Fruit fly (Drosophila melanogaster) whole organism, embryonic: ENCODE data around the gene Ir64a.

Experiments
- Adf1 ChIP-seq: fragments of 200-800 bp; sonication (Bioruptor generic); IDR thresholded peaks from 2 replicates; pipeline ENCODE4 v1.3.6; 2022; ENCODE audit warnings: missing biosample characterization, missing genetic modification characterization
- Antp ChIP-seq: fragments of 200-800 bp; sonication (Bioruptor generic); optimal IDR thresholded peaks from 3 replicates; lab custom pipeline; 2016; ENCODE audit warnings: missing biosample characterization, missing genetic modification characterization
- Atf-2 ChIP-seq: fragments of 200-800 bp; sonication (Bioruptor generic); optimal IDR thresholded peaks from 2 replicates; lab custom pipeline; 2016; ENCODE audit warnings: missing biosample characterization, missing genetic modification characterization
- Awh ChIP-seq: fragments of 200-800 bp; sonication (Bioruptor generic); IDR thresholded peaks from 2 replicates; pipeline ENCODE4, ENCODE4 v1.3.6; 2022; ENCODE audit warnings: missing biosample characterization, missing genetic modification characterization
- Bdp1 ChIP-seq: fragments of 200-800 bp; sonication (Bioruptor generic); optimal IDR thresholded peaks from 3 replicates; lab custom pipeline; 2016; ENCODE audit warnings: missing biosample characterization, missing genetic modification characterization
- Blimp-1 ChIP-seq: fragments of 200-800 bp; sonication (Bioruptor generic); optimal IDR thresholded peaks from 3 replicates; lab custom pipeline; 2018; ENCODE audit warnings: missing biosample characterization, missing genetic modification characterization, mild to moderate bottlenecking, moderate library complexity, missing genetic modification reagents
- Bteb2 ChIP-seq: fragments of 200-800 bp; sonication (Bioruptor generic); optimal IDR thresholded peaks from 2 replicates; lab custom pipeline; 2016; ENCODE audit warnings: missing biosample characterization, missing genetic modification characterization
- CG10321 ChIP-seq: fragments of 200-800 bp; sonication (Bioruptor generic); IDR thresholded peaks from 2 replicates; pipeline ENCODE4 v1.3.6; 2022; ENCODE audit warnings: missing biosample characterization, missing genetic modification characterization
- CG10654 ChIP-seq: fragments of 200-800 bp; sonication (Bioruptor generic); optimal IDR thresholded peaks from 2 replicates; lab custom pipeline; 2016; ENCODE audit warnings: missing biosample characterization, missing genetic modification characterization
- CG10959 ChIP-seq: fragments of 200-800 bp; sonication (Bioruptor generic); IDR thresholded peaks from 2 replicates; pipeline ENCODE4 v1.3.6; 2022; ENCODE audit warnings: missing biosample characterization, missing genetic modification characterization
- CG12104 ChIP-seq: fragments of 200-800 bp; sonication (Bioruptor generic); optimal IDR thresholded peaks from 3 replicates; lab custom pipeline; 2016; ENCODE audit warnings: missing biosample characterization, missing genetic modification characterization
- CG12155 ChIP-seq: fragments of 200-800 bp; sonication (Bioruptor generic); optimal IDR thresholded peaks from 3 replicates; lab custom pipeline; 2016; ENCODE audit warnings: missing biosample characterization, missing genetic modification characterization
- CG12299 ChIP-seq: fragments of 200-800 bp; sonication (Bioruptor generic); optimal IDR thresholded peaks from 2 replicates; lab custom pipeline; 2018; ENCODE audit warnings: missing biosample characterization, mild to moderate bottlenecking, missing genetic modification characterization
- CG1233 ChIP-seq: fragments of 200-800 bp; sonication (Bioruptor generic); optimal IDR thresholded peaks from 4 replicates; lab custom pipeline; 2018; ENCODE audit warnings: missing biosample characterization, mild to moderate bottlenecking, missing genetic modification characterization
- CG14014 ChIP-seq: fragments of 200-800 bp; sonication (Bioruptor generic); IDR thresholded peaks from 2 replicates; pipeline ENCODE4 v1.3.6; 2022; ENCODE audit warnings: missing biosample characterization, missing genetic modification characterization
- CG14965 ChIP-seq: fragments of 200-800 bp; sonication (Bioruptor generic); optimal IDR thresholded peaks from 2 replicates; lab custom pipeline; 2016; ENCODE audit warnings: missing biosample characterization, missing genetic modification characterization, borderline replicate concordance
- CG1529 ChIP-seq: fragments of 200-800 bp; sonication (Bioruptor generic); optimal IDR thresholded peaks from 3 replicates; lab custom pipeline; 2018; ENCODE audit warnings: missing biosample characterization, missing genetic modification characterization
- CG16863 ChIP-seq: fragments of 200-800 bp; sonication (Bioruptor generic); optimal IDR thresholded peaks from 3 replicates; lab custom pipeline; 2016; ENCODE audit warnings: missing biosample characterization, missing genetic modification characterization
- CG17361 ChIP-seq: fragments of 200-800 bp; sonication (Bioruptor generic); IDR thresholded peaks from 3 replicates; pipeline ENCODE4 v1.3.6; 2022; ENCODE audit warnings: missing biosample characterization, missing genetic modification characterization
- CG18262 ChIP-seq: fragments of 200-800 bp; optimal IDR thresholded peaks from 3 replicates; lab custom pipeline; 2019; ENCODE audit warnings: missing biosample characterization, mild to moderate bottlenecking, missing genetic modification characterization, moderate library complexity
- CG3726 ChIP-seq: fragments of 200-800 bp; sonication (Bioruptor generic); IDR thresholded peaks from 3 replicates; pipeline ENCODE4, ENCODE4 v1.3.6; 2022; ENCODE audit warnings: missing biosample characterization, missing genetic modification characterization
- CG3838 ChIP-seq: fragments of 200-800 bp; sonication (Bioruptor generic); optimal IDR thresholded peaks from 3 replicates; lab custom pipeline; 2016; ENCODE audit warnings: missing biosample characterization, missing genetic modification characterization
- CG6254 ChIP-seq: fragments of 200-800 bp; sonication (Bioruptor generic); optimal IDR thresholded peaks from 3 replicates; lab custom pipeline; 2017; ENCODE audit warnings: mild to moderate bottlenecking, missing biosample characterization, missing genetic modification reagents, missing genetic modification characterization
- CG6272 ChIP-seq: fragments of 200-800 bp; sonication (Bioruptor generic); IDR thresholded peaks from 2 replicates; pipeline ENCODE4 v1.3.6; 2022; ENCODE audit warnings: missing biosample characterization, missing genetic modification characterization
- CG6854 ChIP-seq: fragments of 200-800 bp; sonication (Bioruptor generic); optimal IDR thresholded peaks from 3 replicates; lab custom pipeline; 2017; ENCODE audit warnings: missing biosample characterization, mild to moderate bottlenecking, missing genetic modification characterization
- CG7928 ChIP-seq: fragments of 200-800 bp; sonication (Bioruptor generic); optimal IDR thresholded peaks from 2 replicates; lab custom pipeline; 2017; ENCODE audit warnings: missing biosample characterization, mild to moderate bottlenecking, missing genetic modification characterization
- CG8359 ChIP-seq: fragments of 200-800 bp; sonication (Bioruptor generic); optimal IDR thresholded peaks from 2 replicates; lab custom pipeline; 2017; ENCODE audit warnings: missing biosample characterization, mild to moderate bottlenecking, missing genetic modification characterization, borderline replicate concordance
- CG9609 ChIP-seq: fragments of 200-800 bp; sonication (Bioruptor generic); optimal IDR thresholded peaks from 3 replicates; lab custom pipeline; 2016; ENCODE audit warnings: missing biosample characterization, missing genetic modification characterization
- Deaf1 ChIP-seq: fragments of 200-800 bp; optimal IDR thresholded peaks from 3 replicates; lab custom pipeline; 2019; ENCODE audit warnings: missing biosample characterization, mild to moderate bottlenecking, missing genetic modification characterization, moderate library complexity
- Fer3 ChIP-seq: fragments of 200-800 bp; sonication (Bioruptor generic); optimal IDR thresholded peaks from 2 replicates; lab custom pipeline; 2018; ENCODE audit warnings: missing biosample characterization, mild to moderate bottlenecking, missing genetic modification characterization, moderate library complexity
- H2.0 ChIP-seq: fragments of 200-800 bp; sonication (Bioruptor generic); IDR thresholded peaks from 2 replicates; pipeline ENCODE4 v1.3.6; 2022; ENCODE audit warnings: missing biosample characterization, missing genetic modification characterization
- HHEX ChIP-seq: fragments of 200-800 bp; sonication (Bioruptor generic); optimal IDR thresholded peaks from 3 replicates; lab custom pipeline; 2017; ENCODE audit warnings: missing biosample characterization, mild to moderate bottlenecking, missing genetic modification characterization, missing genetic modification reagents
- HLH54F ChIP-seq: fragments of 200-800 bp; sonication (Bioruptor generic); optimal IDR thresholded peaks from 3 replicates; lab custom pipeline; 2016; ENCODE audit warnings: missing biosample characterization, missing genetic modification characterization
- Lim3 ChIP-seq: fragments of 200-800 bp; sonication (Bioruptor generic); IDR thresholded peaks from 2 replicates; pipeline ENCODE4 v1.3.6; 2022; ENCODE audit warnings: missing biosample characterization, missing genetic modification characterization
- Ravus ChIP-seq: fragments of 200-800 bp; sonication (Bioruptor generic); IDR thresholded peaks from 2 replicates; pipeline ENCODE4 v1.3.6; 2022; ENCODE audit warnings: missing biosample characterization, missing genetic modification characterization
- ap ChIP-seq: fragments of 200-800 bp; sonication (Bioruptor generic); IDR thresholded peaks from 2 replicates; pipeline ENCODE4 v1.3.6; 2022; ENCODE audit warnings: missing biosample characterization, missing genetic modification characterization
- croc ChIP-seq: fragments of 200-800 bp; sonication (Bioruptor generic); conservative IDR thresholded peaks from 3 replicates; pipeline ENCODE4 v1.3.6; 2022; ENCODE audit warnings: missing biosample characterization, missing genetic modification characterization
- dan ChIP-seq: fragments of 200-800 bp; sonication (Bioruptor generic); IDR thresholded peaks from 2 replicates; pipeline ENCODE4 v1.3.6; 2022; ENCODE audit warnings: missing biosample characterization, missing genetic modification characterization
- danr ChIP-seq: fragments of 200-800 bp; sonication (Bioruptor generic); IDR thresholded peaks from 2 replicates; pipeline ENCODE4 v1.3.6; 2022; ENCODE audit warnings: missing biosample characterization, missing genetic modification characterization
- gcm2 ChIP-seq: fragments of 200-800 bp; sonication (Bioruptor generic); optimal IDR thresholded peaks from 2 replicates; lab custom pipeline; 2016; ENCODE audit warnings: missing biosample characterization, missing genetic modification characterization
- gsb ChIP-seq: fragments of 200-800 bp; sonication (Bioruptor generic); IDR thresholded peaks from 2 replicates; pipeline ENCODE4 v1.3.6; 2022; ENCODE audit warnings: missing biosample characterization, missing genetic modification characterization
- h ChIP-seq: fragments of >200 bp; optimal IDR thresholded peaks from 2 replicates; lab custom pipeline; 2017
- klu ChIP-seq: fragments of 200-800 bp; sonication (Bioruptor generic); IDR thresholded peaks from 2 replicates; pipeline ENCODE4 v1.3.6; 2022; ENCODE audit warnings: missing biosample characterization, missing genetic modification characterization
- lola ChIP-seq, 3 experiments: fragments of >200 bp in 2 of 3; fragments of 200-800 bp in 1 of 3; sonication (Bioruptor generic) in 1 of 3; optimal IDR thresholded peaks; 2 replicates each; lab custom pipeline; 2017 to 2019; ENCODE audit warnings: missing biosample characterization in 3 of 3, missing genetic modification characterization in 3 of 3, mild to moderate bottlenecking in 1 of 3, moderate library complexity in 1 of 3
- luna ChIP-seq: fragments of 200-800 bp; sonication (Bioruptor generic); optimal IDR thresholded peaks from 2 replicates; lab custom pipeline; 2016; ENCODE audit warnings: missing biosample characterization, missing genetic modification characterization
- mld ChIP-seq: fragments of 200-800 bp; sonication (Bioruptor generic); IDR thresholded peaks from 3 replicates; pipeline ENCODE4 v1.3.6; 2022; ENCODE audit warnings: missing biosample characterization, missing genetic modification characterization; ENCODE audit not compliant: partially characterized antibody
- nerfin-1 ChIP-seq: fragments of 200-800 bp; sonication (Bioruptor generic); optimal IDR thresholded peaks from 3 replicates; lab custom pipeline; 2019; ENCODE audit warnings: missing biosample characterization, mild to moderate bottlenecking, missing genetic modification characterization, moderate library complexity
- pan ChIP-seq, 4 experiments: fragments of >200 bp in 3 of 4; fragments of 200-800 bp in 1 of 4; sonication (Bioruptor generic) in 1 of 4; optimal IDR thresholded peaks in 3 of 4; IDR thresholded peaks in 1 of 4; 2 replicates each; pipeline versions ENCODE4 v1.3.6 to Lab custom; 2017 to 2022; ENCODE audit warnings: missing biosample characterization in 2 of 4, missing genetic modification characterization in 2 of 4, mixed read lengths in 1 of 4
- ro ChIP-seq: fragments of 200-800 bp; sonication (Bioruptor generic); IDR thresholded peaks from 2 replicates; pipeline ENCODE4 v1.3.6; 2022; ENCODE audit warnings: missing biosample characterization, missing genetic modification characterization
- salm ChIP-seq: fragments of 200-800 bp; sonication (Bioruptor generic); optimal IDR thresholded peaks from 2 replicates; lab custom pipeline; 2018; ENCODE audit warnings: missing biosample characterization, mild to moderate bottlenecking, missing genetic modification characterization
- yki ChIP-seq: fragments of >200 bp; optimal IDR thresholded peaks from 3 replicates; lab custom pipeline; 2018

Gene Ir64a

DNA sequence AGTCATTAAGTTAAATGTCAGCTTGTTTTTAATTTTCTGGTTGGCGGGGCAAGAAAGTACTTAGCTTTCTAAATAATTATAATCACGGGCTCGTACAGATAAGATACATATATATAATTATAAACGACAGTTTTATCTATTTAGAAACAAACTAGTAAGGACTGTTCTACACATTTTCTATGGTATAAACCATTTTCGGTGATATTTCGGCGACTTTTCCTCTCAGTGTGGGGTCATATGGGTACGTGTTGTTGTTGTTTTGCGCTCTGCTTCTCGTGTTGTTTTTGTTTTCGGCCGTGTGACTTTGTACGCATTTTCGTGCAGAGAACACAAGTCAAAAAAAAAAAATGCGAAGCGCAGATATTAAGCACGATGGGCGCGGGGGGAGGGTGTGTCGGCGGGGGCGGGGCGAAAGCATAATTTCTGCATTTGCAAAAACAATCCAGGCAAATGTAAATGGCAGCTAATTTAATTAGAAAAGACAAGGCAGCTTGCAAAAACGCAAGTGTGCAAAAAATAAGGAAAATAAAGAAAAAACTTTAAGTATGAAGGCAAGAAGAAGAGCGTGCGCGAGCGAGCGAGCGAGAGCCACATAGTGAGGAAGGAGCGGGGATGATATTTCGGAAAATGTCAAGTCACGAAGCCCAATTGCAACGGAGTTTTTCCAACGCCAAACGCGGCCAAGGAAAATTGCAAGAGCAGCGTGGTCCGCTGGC is 17.3 kb downstream of the Ir64a start (continued):
- no peak for TF ChIP-seq CG16863 (GFP tag; lab: Kevin White, UChicago)
- peak; percentile 25 for TF ChIP-seq CG1233 (GFP tag; lab: Kevin White, UChicago)
- no peak for TF ChIP-seq CG1529
- no peak for TF ChIP-seq CG14014
- TF ChIP-seq CG3838 = no peak
- TF ChIP-seq croc (GFP tag; lab: Robert Waterston, UW) = no peak
- no peak for TF ChIP-seq CG10654 (GFP tag; lab: Kevin White, UChicago)
- no peak for TF ChIP-seq ro (GFP tag; lab: Robert Waterston, UW)
- no peak for TF ChIP-seq ap
- TF ChIP-seq mld = no peak
- TF ChIP-seq Ravus (GFP tag; lab: Robert Waterston, UW) = no peak
- TF ChIP-seq CG6272 = no peak
- TF ChIP-seq klu (GFP tag; lab: Robert Waterston, UW) = no peak
- TF ChIP-seq h (lab: Kevin White, UChicago) = no peak
- no peak for TF ChIP-seq Adf1
- TF ChIP-seq luna (GFP tag; lab: Kevin White, UChicago) = no peak
- TF ChIP-seq gcm2 = no peak
- TF ChIP-seq salm = no peak
- TF ChIP-seq danr (GFP tag; lab: Robert Waterston, UW) = no peak
- TF ChIP-seq HHEX (GFP tag; lab: Kevin White, UChicago) = no peak
- TF ChIP-seq CG10959 = no peak
- no peak for TF ChIP-seq Awh (GFP tag; lab: Robert Waterston, UW)
- TF ChIP-seq nerfin-1 (tag; lab: Kevin White, UChicago) = no peak
- no peak for TF ChIP-seq CG3726 (GFP tag; lab: Robert Waterston, UW)
- TF ChIP-seq CG9609 = no peak
- no peak for TF ChIP-seq CG6254
- TF ChIP-seq CG14965 (GFP tag; lab: Kevin White, UChicago) = no peak
- no peak for TF ChIP-seq CG17361 (GFP tag; lab: Robert Waterston, UW)
- no peak for TF ChIP-seq gsb (GFP tag; lab: Robert Waterston, UW)
- peak; percentile 38 for TF ChIP-seq CG12155 (GFP tag; lab: Kevin White, UChicago)
- TF ChIP-seq CG12104 = no peak
- no peak for TF ChIP-seq CG18262 (tag; lab: Kevin White, UChicago)
- no peak for TF ChIP-seq CG6854
- TF ChIP-seq dan (GFP tag; lab: Robert Waterston, UW) = no peak
- TF ChIP-seq Deaf1 (tag; lab: Kevin White, UChicago) = no peak
- TF ChIP-seq pan (optimal IDR thresholded peaks at IDR 0.05; lab: Kevin White, UChicago) = no peak
- TF ChIP-seq pan (GFP tag; optimal IDR thresholded peaks at IDR 0.05 in 1 of 2, IDR thresholded peaks at IDR 0.05 in 1 of 2) = no peak
- TF ChIP-seq yki (lab: Kevin White, UChicago) = no peak
- no peak for TF ChIP-seq CG12299 (tag; lab: Kevin White, UChicago)
- TF ChIP-seq Bdp1 (GFP tag; lab: Kevin White, UChicago) = no peak
- TF ChIP-seq HLH54F = no peak
- no peak for TF ChIP-seq Fer3
- TF ChIP-seq CG8359 (GFP tag; lab: Kevin White, UChicago) = no peak
- no peak for TF ChIP-seq Bteb2 (GFP tag; lab: Kevin White, UChicago)
- TF ChIP-seq Antp = no peak
- TF ChIP-seq H2.0 (GFP tag; lab: Robert Waterston, UW) = no peak
- TF ChIP-seq CG10321 (GFP tag; lab: Robert Waterston, UW) = no peak
- TF ChIP-seq Lim3 (GFP tag; lab: Robert Waterston, UW) = no peak
- no peak for TF ChIP-seq Blimp-1 (GFP tag; lab: Kevin White, UChicago)
- no peak for TF ChIP-seq CG7928 (GFP tag; lab: Kevin White, UChicago)
- TF ChIP-seq lola (GFP tag; optimal IDR thresholded peaks at IDR 0.05; lab: Kevin White, UChicago) = no peak
- no peak for TF ChIP-seq Atf-2 (GFP tag; lab: Kevin White, UChicago)
